Worm (Caenorhabditis elegans) whole organism, mixed stage, embryonic: ENCODE results near the gene ceh-82.

ENCODE experiments used
- blmp-1 ChIP-seq: fragments of 150-350 bp; optimal IDR thresholded peaks from 2 replicates; lab custom pipeline; 2014; ENCODE audit warnings: missing biosample characterization, missing genetic modification characterization
- cnd-1 ChIP-seq: fragments of 200-800 bp; sonication (Bioruptor generic); optimal IDR thresholded peaks from 2 replicates; lab custom pipeline; 2018; ENCODE audit warnings: mild to moderate bottlenecking, missing genetic modification characterization, missing compliant biosample characterization
- drap-1 ChIP-seq: fragments of 200-800 bp; sonication (Bioruptor generic); optimal IDR thresholded peaks from 3 replicates; lab custom pipeline; 2018; ENCODE audit warnings: mild to moderate bottlenecking, missing genetic modification characterization, missing compliant biosample characterization
- nhr-12 ChIP-seq: fragments of 150-350 bp; optimal IDR thresholded peaks from 2 replicates; lab custom pipeline; 2014; ENCODE audit warnings: missing biosample characterization, missing genetic modification characterization
- nhr-237 ChIP-seq: fragments of 150-350 bp; optimal IDR thresholded peaks from 2 replicates; lab custom pipeline; 2014; ENCODE audit warnings: missing biosample characterization, missing genetic modification characterization
- unc-39 ChIP-seq: fragments of 150-350 bp; optimal IDR thresholded peaks from 2 replicates; lab custom pipeline; 2014; ENCODE audit warnings: missing biosample characterization, missing genetic modification characterization
- unc-62 ChIP-seq: fragments of 150-350 bp; optimal IDR thresholded peaks from 2 replicates; lab custom pipeline; 2014; ENCODE audit warnings: missing biosample characterization, missing genetic modification reagents, missing genetic modification characterization

DNA sequence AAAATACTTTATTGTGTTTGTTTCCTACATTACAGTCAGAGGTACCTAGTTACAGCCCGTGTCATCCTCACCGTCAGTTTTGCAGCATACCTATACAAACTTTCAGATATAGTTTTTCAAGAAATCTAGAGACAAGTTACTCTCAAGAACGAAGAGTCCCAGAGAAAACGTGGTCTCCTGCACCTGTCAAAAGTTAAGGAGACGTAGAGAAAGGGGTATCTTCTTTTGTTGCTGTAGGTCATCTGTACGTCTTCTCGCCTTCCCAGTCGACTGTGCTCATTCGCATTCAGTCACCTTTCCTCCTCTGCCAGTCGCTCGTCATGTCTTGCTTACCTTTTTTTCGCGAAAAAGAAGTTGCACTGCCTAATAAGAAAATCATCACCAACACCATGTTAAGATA is 29.5 kb downstream of the ceh-82 start, which contains the start of gene F36H5.4:
- TF ChIP-seq nhr-12 (tag; lab: Kevin White, UChicago) (no peak), unc-62 (GFP tag; lab: Kevin White, UChicago) (no peak), cnd-1 (tag; lab: Kevin White, UChicago) (no peak), drap-1 (GFP tag; lab: Kevin White, UChicago) (no peak), blmp-1 (tag; lab: Kevin White, UChicago) (no peak), unc-39 (no peak), nhr-237 (tag; lab: Kevin White, UChicago) (no peak)
